Worm (Caenorhabditis elegans) whole organism, L4/young adult: ENCODE measurements around the gene F53E10.1.

Experiments used
- W03F9.2 ChIP-seq: fragments of 150-350 bp; optimal IDR thresholded peaks from 2 replicates; lab custom pipeline; 2014; ENCODE audit warnings: missing biosample characterization, missing genetic modification characterization
- dao-5 ChIP-seq: sonication (generic microtip); optimal IDR thresholded peaks from 2 replicates; lab custom pipeline; 2016; ENCODE audit warnings: missing genotype, missing genetic modification characterization, moderate library complexity, missing compliant biosample characterization
- him-1 ChIP-seq: sonication (generic microtip); optimal IDR thresholded peaks from 2 replicates; lab custom pipeline; 2016; ENCODE audit warnings: missing genotype, missing genetic modification reagents, missing genetic modification characterization, missing compliant biosample characterization

DNA sequence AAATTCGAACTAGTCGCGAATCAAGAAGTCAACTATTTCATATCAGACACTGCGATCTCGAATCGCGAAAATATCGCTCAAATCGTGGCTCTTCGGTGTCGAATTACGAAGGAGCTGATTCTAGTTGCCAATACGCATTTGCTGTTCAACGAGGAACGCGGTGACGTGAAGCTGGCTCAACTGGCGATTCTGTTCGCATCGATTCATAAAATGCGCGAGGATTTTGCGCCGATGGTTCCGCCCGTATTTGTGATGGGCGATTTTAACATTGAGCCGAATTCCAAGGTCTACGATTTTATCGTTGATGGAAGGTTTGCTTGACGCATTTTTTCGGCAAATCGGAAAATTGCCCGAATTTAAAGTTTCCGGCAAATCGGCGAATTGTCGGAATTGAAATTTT lies 45.3 kb downstream of the F53E10.1 start:
- TF ChIP-seq him-1 (tag; lab: Kevin White, UChicago), result no peak
- TF ChIP-seq W03F9.2 (tag; lab: Kevin White, UChicago), result no peak
- TF ChIP-seq dao-5 (tag; lab: Kevin White, UChicago), result no peak
